Worm (Caenorhabditis elegans): ENCODE measurements around the gene nit-1.

The nit-1 gene

DNA sequence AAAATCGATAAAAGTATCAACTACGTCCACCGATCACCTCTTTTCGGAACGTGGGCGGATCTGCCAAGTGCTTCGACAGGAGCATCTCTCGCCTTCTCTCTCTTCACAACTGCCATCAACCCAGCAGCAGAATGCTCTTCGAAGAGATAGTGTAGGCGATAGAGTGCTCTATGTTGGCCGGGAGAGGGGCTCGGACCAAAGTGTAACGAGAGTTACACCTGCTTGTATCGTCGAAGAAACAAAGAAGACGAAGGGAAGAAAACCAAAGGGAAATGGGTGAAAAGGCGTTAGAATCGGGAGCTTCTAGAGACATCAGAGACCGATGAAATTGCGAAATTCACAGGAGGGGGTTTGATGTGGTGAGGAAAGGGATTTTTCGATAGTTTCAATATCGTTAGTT lies 7.2 kb upstream of the nit-1 start:
- TF ChIP-seq athp-1 (tag; optimal IDR thresholded peaks at IDR 0.05) (no peak), aptf-2 (GFP tag; conservative IDR thresholded peaks at IDR 0.05) (no peak), zfh-2 (GFP tag; conservative IDR thresholded peaks at IDR 0.05) (0 out of 2 replicates have a peak, but pooled peaks have one; percentile 42), cebp-1 (GFP tag; IDR thresholded peaks at IDR 0.05) (no peak), cebp-1 (tag; optimal IDR thresholded peaks at IDR 0.05) (peak; percentile 88), madf-3 (GFP tag; IDR thresholded peaks at IDR 0.05) (no peak), tbx-9 (tag; optimal IDR thresholded peaks at IDR 0.05; ENCODE audit: borderline replicate concordance) (no peak)

DNA sequence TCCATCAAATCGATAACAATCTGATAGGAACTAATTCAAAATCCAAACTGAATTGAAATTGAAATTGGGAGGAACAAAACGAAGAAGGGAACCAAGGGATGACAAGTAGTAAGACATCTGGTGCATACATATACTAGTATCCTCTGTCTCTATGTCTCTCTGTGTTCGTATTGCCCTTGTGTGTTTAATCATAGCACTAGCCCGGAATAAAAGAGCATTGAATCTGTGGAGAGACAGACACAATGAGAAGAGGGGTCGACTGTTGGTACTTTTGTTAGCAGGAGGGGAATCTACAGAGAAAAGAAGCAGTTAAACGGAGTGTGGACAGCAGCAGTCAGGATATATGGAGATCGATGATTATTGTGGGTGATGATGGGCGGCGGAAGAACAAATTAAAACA lies 6.3 kb upstream of the nit-1 start:
- TF ChIP-seq hmg-1.2 (GFP tag; IDR thresholded peaks at IDR 0.05), result peak; percentile 63; the same call in 1 of the 2 replicates
- 0 out of 2 replicates have a peak, but pooled peaks have one; percentile 31 for TF ChIP-seq nfyb-1 (GFP tag; IDR thresholded peaks at IDR 0.05)
- TF ChIP-seq egrh-3 (GFP tag; IDR thresholded peaks at IDR 0.05), result no peak

DNA sequence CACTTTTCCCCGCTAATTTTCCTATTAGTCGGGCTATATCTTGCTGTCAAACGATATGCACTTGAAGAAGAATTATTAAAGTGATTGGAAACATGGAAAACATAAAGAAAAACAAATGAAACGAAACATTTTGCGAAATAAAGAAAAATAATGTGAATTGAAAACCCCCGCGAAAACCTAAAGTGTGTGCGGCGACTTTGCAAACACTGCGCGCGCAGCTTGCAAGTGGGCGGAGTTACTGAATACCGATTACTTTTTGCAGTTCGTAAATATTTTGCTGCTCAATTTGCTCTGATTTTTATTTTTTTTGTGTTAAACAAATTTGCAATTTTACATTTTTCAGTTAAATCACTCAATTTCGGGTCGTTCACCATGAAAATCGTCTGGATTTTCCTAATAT lies 5.4 kb upstream of the nit-1 start, which contains the start of gene ccdc-47:
Gene ccdc-47 (plus strand): TSS at position 344 of the 400 bp plus-strand sequence.
- TF ChIP-seq snpc-4 (GFP tag; optimal IDR thresholded peaks at IDR 0.05) (no peak), snpc-4 (tag; optimal IDR thresholded peaks at IDR 0.05) (peak in 2 of 4 experiments; percentile 47 to 60), attf-5 (GFP tag; optimal IDR thresholded peaks at IDR 0.05) (peak; percentile 60), hlh-12 (tag; optimal IDR thresholded peaks at IDR 0.05) (no peak), tbp1 (GFP tag; optimal IDR thresholded peaks at IDR 0.05) (peak; percentile 17), dpff-1 (tag; optimal IDR thresholded peaks at IDR 0.05) (no peak), ztf-22 (GFP tag; optimal IDR thresholded peaks at IDR 0.05) (no peak), rpc-1 (optimal IDR thresholded peaks at IDR 0.05) (peak; percentile 42), rpc-1 (tag; optimal IDR thresholded peaks at IDR 0.05) (no peak), snpc-1.1 (tag; optimal IDR thresholded peaks at IDR 0.05; ENCODE audit: insufficient read depth) (peak; percentile 58), nfyb-1 (GFP tag; IDR thresholded peaks at IDR 0.05) (0 out of 2 replicates have a peak, but pooled peaks have one; percentile 20), T07F8.4 (tag; optimal IDR thresholded peaks at IDR 0.05) (no peak), F23B12.7 (tag; optimal IDR thresholded peaks at IDR 0.05; ENCODE audit: insufficient read depth) (peak; percentile 41), F39B2.1 (GFP tag; IDR thresholded peaks at IDR 0.05) (no peak), zfh-2 (GFP tag; conservative IDR thresholded peaks at IDR 0.05) (no peak), sdz-38 (tag; optimal IDR thresholded peaks at IDR 0.05) (no peak), F33H1.4 (GFP tag; IDR thresholded peaks at IDR 0.05) (peak; percentile 44), athp-1 (tag; optimal IDR thresholded peaks at IDR 0.05) (no peak), lin-35 (GFP tag; optimal IDR thresholded peaks at IDR 0.05) (peak in 1 of 3 experiments; percentile 67), rcor-1 (GFP tag; IDR thresholded peaks at IDR 0.05) (peak; percentile 30; the same call in 1 of the 2 replicates), K11D2.4 (GFP tag; IDR thresholded peaks at IDR 0.05) (no peak), hlh-26 (GFP tag; conservative IDR thresholded peaks at IDR 0.05) (no peak), efl-1 (GFP tag; optimal IDR thresholded peaks at IDR 0.05) (peak; percentile 75), snpc-3.4 (tag; optimal IDR thresholded peaks at IDR 0.05) (peak; percentile 60), B0261.1 (tag; optimal IDR thresholded peaks at IDR 0.05) (no peak), F10E7.11 (tag; optimal IDR thresholded peaks at IDR 0.05) (no peak), D2030.7 (GFP tag; IDR thresholded peaks at IDR 0.05) (peak; percentile 46; the same call in 1 of the 2 replicates), ZK185.1 (tag; optimal IDR thresholded peaks at IDR 0.05; ENCODE audit: poor library complexity, severe bottlenecking) (peak; percentile 63), ztf-28 (GFP tag; IDR thresholded peaks at IDR 0.05) (0 out of 2 replicates have a peak, but pooled peaks have one; percentile 23), egrh-3 (GFP tag; IDR thresholded peaks at IDR 0.05) (no peak), dox-1 (GFP tag; IDR thresholded peaks at IDR 0.05) (peak; percentile 73), pbrm-1 (GFP tag; IDR thresholded peaks at IDR 0.05) (peak; percentile 60; the same call in 1 of the 2 replicates), ceh-40 (GFP tag; IDR thresholded peaks at IDR 0.05) (no peak), ztf-18 (tag; optimal IDR thresholded peaks at IDR 0.05) (peak; percentile 2), Y53G8AR.9 (GFP tag; conservative IDR thresholded peaks at IDR 0.05) (no peak), lir-1 (GFP tag; conservative IDR thresholded peaks at IDR 0.05) (no peak), let-607 (tag; optimal IDR thresholded peaks at IDR 0.05) (no peak), rec-8 (tag; optimal IDR thresholded peaks at IDR 0.05) (no peak), hmg-1.2 (GFP tag; IDR thresholded peaks at IDR 0.05) (peak; percentile 41; the same call in 1 of the 2 replicates)

All from whole organism, young adult.